Worm (Caenorhabditis elegans): ENCODE data around the gene tag-131.

tag-131 gene

ce11 chrIII:4362332-4362731 is 44.8 kb downstream of the tag-131 start (continued):
- TF ChIP-seq mep-1 (tag; optimal IDR thresholded peaks at IDR 0.05) (no peak), pha-4 (GFP tag; IDR thresholded peaks at IDR 0.05) (peak; percentile 46; the same call in 1 of the 2 replicates), pha-4 (tag; optimal IDR thresholded peaks at IDR 0.05) (no peak), snpc-4 (tag; optimal IDR thresholded peaks at IDR 0.05) (no peak), daf-19 (GFP tag; conservative IDR thresholded peaks at IDR 0.05) (no peak), nhr-48 (tag; optimal IDR thresholded peaks at IDR 0.05) (no peak), dpl-1 (GFP tag; optimal IDR thresholded peaks at IDR 0.05) (no peak), zip-11 (GFP tag; IDR thresholded peaks at IDR 0.05) (no peak), ZK546.5 (tag; optimal IDR thresholded peaks at IDR 0.05) (no peak), T26A8.4 (GFP tag; IDR thresholded peaks at IDR 0.05) (no peak), ceh-44 (GFP tag; IDR thresholded peaks at IDR 0.05) (no peak), lin-15B (tag; optimal IDR thresholded peaks at IDR 0.05) (no peak), spr-1 (tag; optimal IDR thresholded peaks at IDR 0.05) (no peak), zfp-3 (GFP tag; conservative IDR thresholded peaks at IDR 0.05) (no peak), mxl-2 (GFP tag; conservative IDR thresholded peaks at IDR 0.05) (no peak), hif-1 (tag; optimal IDR thresholded peaks at IDR 0.05) (peak in 1 of 2 experiments; percentile 1), egl-27 (tag; optimal IDR thresholded peaks at IDR 0.05) (no peak), ceh-20 (GFP tag; IDR thresholded peaks at IDR 0.05) (no peak), aha-1 (tag) (no peak), ztf-7 (tag; optimal IDR thresholded peaks at IDR 0.05) (no peak), hlh-30 (tag; optimal IDR thresholded peaks at IDR 0.05; ENCODE audit: insufficient read depth) (peak; percentile 19), lim-7 (GFP tag; IDR thresholded peaks at IDR 0.05) (peak; percentile 73; the same call in 1 of the 2 replicates), jun-1 (tag; optimal IDR thresholded peaks at IDR 0.05) (no peak), egl-43 (GFP tag; IDR thresholded peaks at IDR 0.05) (peak; percentile 69), hlh-11 (tag; optimal IDR thresholded peaks at IDR 0.05) (peak; percentile 21), lin-1 (GFP tag; IDR thresholded peaks at IDR 0.05) (0 out of 2 replicates have a peak, but pooled peaks have one; percentile 20), lin-29 (GFP tag; IDR thresholded peaks at IDR 0.05) (0 out of 2 replicates have a peak, but pooled peaks have one; percentile 16), lin-13 (GFP tag; optimal IDR thresholded peaks at IDR 0.05) (no peak), Y105C5A.15 (GFP tag; IDR thresholded peaks at IDR 0.05) (no peak), ceh-32 (tag; optimal IDR thresholded peaks at IDR 0.05; ENCODE audit: poor library complexity) (no peak), Y48G9A.11 (GFP tag; IDR thresholded peaks at IDR 0.05) (peak; percentile 63; the same call in 1 of the 2 replicates), nhr-25 (tag; optimal IDR thresholded peaks at IDR 0.05; ENCODE audit: borderline replicate concordance, insufficient read depth) (no peak), F49E8.2 (tag; optimal IDR thresholded peaks at IDR 0.05; ENCODE audit: borderline replicate concordance) (no peak), madf-5 (GFP tag; IDR thresholded peaks at IDR 0.05) (0 out of 4 replicates have a peak, but pooled peaks of 1 of the 2 experiments have one; percentile 18), fos-1 (tag; optimal IDR thresholded peaks at IDR 0.05) (no peak), rbr-2 (tag; optimal IDR thresholded peaks at IDR 0.05) (peak; percentile 12), F37D6.2 (tag; optimal IDR thresholded peaks at IDR 0.05) (no peak), lsy-2 (tag; optimal IDR thresholded peaks at IDR 0.05) (no peak), ceh-62 (tag; optimal IDR thresholded peaks at IDR 0.05) (no peak), pqm-1 (tag; optimal IDR thresholded peaks at IDR 0.05) (no peak), mdt-29 (GFP tag; IDR thresholded peaks at IDR 0.05) (no peak), tra-1 (GFP tag; IDR thresholded peaks at IDR 0.05) (no peak), F26F4.8 (GFP tag; conservative IDR thresholded peaks at IDR 0.05) (no peak), ceh-28 (tag; optimal IDR thresholded peaks at IDR 0.05) (no peak), arid-1 (GFP tag; conservative IDR thresholded peaks at IDR 0.05) (peak; percentile 63; the same call in 1 of the 2 replicates), aly-2 (tag; optimal IDR thresholded peaks at IDR 0.05) (no peak), nhr-10 (tag; optimal IDR thresholded peaks at IDR 0.05) (no peak), F10B5.3 (tag; optimal IDR thresholded peaks at IDR 0.05) (no peak), Y75B8A.6 (GFP tag; IDR thresholded peaks at IDR 0.05) (no peak), zip-2 (tag; optimal IDR thresholded peaks at IDR 0.05) (no peak), ZK337.2 (GFP tag; IDR thresholded peaks at IDR 0.05) (no peak), saeg-2 (GFP tag; IDR thresholded peaks at IDR 0.05) (no peak)
